Worm (Caenorhabditis elegans): ENCODE results near the gene gur-4.

Gene gur-4

DNA sequence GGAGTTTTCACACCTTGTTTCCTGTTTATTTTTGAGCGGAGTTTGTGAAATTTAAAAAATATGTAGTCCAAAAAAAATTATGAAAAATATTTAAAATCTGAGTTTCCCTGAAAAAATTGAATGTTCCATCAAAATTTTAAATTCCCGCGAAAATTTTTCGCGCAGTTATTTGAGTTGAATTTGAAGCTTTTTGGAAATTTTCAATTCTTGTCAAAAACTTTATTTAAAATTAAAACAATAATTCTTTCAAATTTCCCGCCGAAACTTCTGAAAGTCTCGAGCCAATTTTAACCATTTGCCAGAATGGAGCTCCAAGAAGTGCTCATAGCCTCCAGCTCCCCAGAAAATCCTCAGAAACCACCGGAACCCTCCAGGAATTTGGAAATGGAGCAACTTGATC lies at the start of gene gur-4:
Gene gur-4 (plus strand): TSS at position 301 of the 400 bp plus-strand sequence.
- TF ChIP-seq sptf-2 (GFP tag; optimal IDR thresholded peaks at IDR 0.05) (no peak), nhr-27 (tag; optimal IDR thresholded peaks at IDR 0.05) (no peak)

DNA sequence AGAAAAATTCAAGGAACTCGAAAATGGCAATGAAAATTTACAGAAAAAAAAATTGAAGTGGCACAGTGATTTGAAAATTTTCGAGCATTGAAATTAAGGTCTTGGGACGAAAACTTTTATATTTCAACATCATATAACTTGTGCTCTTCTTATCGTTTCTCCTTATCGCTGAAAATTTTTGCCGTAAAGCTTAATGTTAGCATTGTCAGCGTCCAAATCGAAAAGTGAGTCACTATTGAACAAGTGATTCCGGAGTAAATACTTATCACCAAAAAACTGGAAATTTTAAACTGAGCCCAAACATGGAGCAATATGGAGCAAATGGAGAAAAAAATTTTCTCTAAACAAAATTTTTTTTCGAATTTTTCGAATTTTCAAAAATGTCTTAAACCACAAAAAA lies 48.9 kb upstream of the gur-4 start:
- no peak for TF ChIP-seq akir-1 (GFP tag; optimal IDR thresholded peaks at IDR 0.05)

DNA sequence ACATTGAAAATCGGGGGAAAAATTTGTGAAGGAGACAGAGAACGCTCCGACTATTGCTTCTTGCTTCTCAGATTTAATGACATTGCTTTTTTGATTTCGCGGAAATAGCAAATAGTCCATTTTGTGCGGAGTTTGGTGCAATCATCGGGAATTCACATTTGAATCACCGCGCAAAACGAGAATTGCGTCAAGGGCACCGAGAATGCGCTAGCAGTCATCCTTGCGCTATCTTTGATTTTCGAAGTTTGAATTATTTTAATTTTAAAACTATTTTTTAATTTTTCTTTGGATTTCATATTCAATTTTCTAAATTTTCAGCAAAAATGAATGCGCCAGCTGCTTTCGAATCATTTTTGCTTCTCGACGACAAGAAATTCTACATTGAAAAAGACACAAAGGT lies 44.8 kb upstream of the gur-4 start, which contains the start of gene rpb-11:
Gene rpb-11 (plus strand): TSS at position 319 of the 400 bp plus-strand sequence.
- TF ChIP-seq C06A6.2 (GFP tag; conservative IDR thresholded peaks at IDR 0.05) (peak; percentile 83), nfyb-1 (GFP tag; IDR thresholded peaks at IDR 0.05) (peak; percentile 90), F55B11.4 (tag; optimal IDR thresholded peaks at IDR 0.05; ENCODE audit: borderline replicate concordance, insufficient read depth) (no peak), atf-7 (tag; optimal IDR thresholded peaks at IDR 0.05) (peak; percentile 22), egl-18 (GFP tag; IDR thresholded peaks at IDR 0.05) (no peak), B0019.2 (GFP tag; conservative IDR thresholded peaks at IDR 0.05) (0 out of 2 replicates have a peak, but pooled peaks have one; percentile 42), ztf-25 (GFP tag; IDR thresholded peaks at IDR 0.05) (no peak), snpc-1.1 (tag; optimal IDR thresholded peaks at IDR 0.05; ENCODE audit: insufficient read depth) (peak; percentile 70), ets-4 (GFP tag; optimal IDR thresholded peaks at IDR 0.05) (no peak), zfh-2 (GFP tag; conservative IDR thresholded peaks at IDR 0.05) (no peak), hlh-26 (GFP tag; conservative IDR thresholded peaks at IDR 0.05) (no peak), ztf-22 (GFP tag; optimal IDR thresholded peaks at IDR 0.05) (no peak), aptf-3 (GFP tag; IDR thresholded peaks at IDR 0.05) (no peak), bed-2 (GFP tag; IDR thresholded peaks at IDR 0.05) (no peak), F22D6.2 (tag; optimal IDR thresholded peaks at IDR 0.05) (peak; percentile 65), snpc-1.3 (tag; optimal IDR thresholded peaks at IDR 0.05; ENCODE audit: insufficient read depth) (no peak), rec-8 (tag; optimal IDR thresholded peaks at IDR 0.05) (no peak), egrh-3 (GFP tag; IDR thresholded peaks at IDR 0.05) (no peak), Y67H2A.10 (GFP tag; conservative IDR thresholded peaks at IDR 0.05) (no peak), K12H6.12 (tag; optimal IDR thresholded peaks at IDR 0.05) (peak; percentile 62), F39B2.1 (GFP tag; IDR thresholded peaks at IDR 0.05) (no peak), mcd-1 (GFP tag; IDR thresholded peaks at IDR 0.05) (peak; percentile 96), pbrm-1 (GFP tag; IDR thresholded peaks at IDR 0.05) (peak; percentile 90; the same call in 1 of the 2 replicates), unc-130 (GFP tag; optimal IDR thresholded peaks at IDR 0.05) (peak; percentile 67), Y95B8A.8 (GFP tag; IDR thresholded peaks at IDR 0.05) (peak; percentile 84; the same call in 1 of the 2 replicates), zim-3 (tag; optimal IDR thresholded peaks at IDR 0.05) (no peak), dox-1 (GFP tag; IDR thresholded peaks at IDR 0.05) (peak; percentile 91), nfya-1 (tag; optimal IDR thresholded peaks at IDR 0.05; ENCODE audit: borderline replicate concordance, insufficient read depth) (no peak), mxl-1 (tag; optimal IDR thresholded peaks at IDR 0.05) (no peak), hmg-20 (GFP tag; IDR thresholded peaks at IDR 0.05) (peak; percentile 83; the same call in 1 of the 2 replicates), gei-17 (GFP tag; optimal IDR thresholded peaks at IDR 0.05) (peak; percentile 69), efl-1 (GFP tag; optimal IDR thresholded peaks at IDR 0.05) (peak; percentile 91), lsl-1 (GFP tag; optimal IDR thresholded peaks at IDR 0.05) (peak; percentile 79), pha-4 (tag; optimal IDR thresholded peaks at IDR 0.05) (peak; percentile 48), F33H1.4 (GFP tag; IDR thresholded peaks at IDR 0.05) (peak; percentile 76), B0261.1 (tag; optimal IDR thresholded peaks at IDR 0.05) (peak; percentile 2), ceh-58 (GFP tag; IDR thresholded peaks at IDR 0.05) (no peak), madf-6 (GFP tag; IDR thresholded peaks at IDR 0.05) (peak; percentile 91), ccch-3 (GFP tag; optimal IDR thresholded peaks at IDR 0.05) (no peak), snpc-3.4 (tag; optimal IDR thresholded peaks at IDR 0.05) (peak; percentile 77), nhr-120 (GFP tag; IDR thresholded peaks at IDR 0.05) (no peak), nhr-80 (tag; optimal IDR thresholded peaks at IDR 0.05) (peak; percentile 51)

All from whole organism, young adult.